Fruit fly (Drosophila melanogaster): ENCODE measurements around the gene Bdbt.

DNA sequence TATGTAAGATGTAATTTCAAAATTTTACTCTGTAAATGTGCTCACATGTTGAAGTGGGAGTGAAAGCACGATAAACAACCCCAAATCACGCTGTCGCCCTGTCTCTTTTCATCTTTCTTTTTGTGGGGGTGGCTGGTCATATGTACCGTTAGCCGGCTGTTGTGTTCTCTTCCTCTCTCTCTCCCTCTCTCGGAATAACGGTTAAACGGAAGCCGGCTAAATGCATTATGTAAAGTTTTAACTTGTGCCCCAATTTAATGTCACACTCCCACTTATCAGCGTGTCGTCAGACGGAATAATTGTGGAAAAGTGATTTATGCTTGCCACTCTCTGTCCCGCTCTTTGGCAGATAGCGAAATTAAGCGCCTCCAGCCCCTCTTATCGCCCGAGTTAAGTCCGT, 22.7 kb upstream of the Bdbt start:
- TF ChIP-seq CG8478 (optimal IDR thresholded peaks at IDR 0.05) (no peak), CTCF (optimal IDR thresholded peaks at IDR 0.05) (no peak)
